Worm (Caenorhabditis elegans) whole organism, midembryonic: ENCODE data around the gene hizr-1.

Experiments
- med-1 ChIP-seq: sonication (generic microtip); optimal IDR thresholded peaks from 2 replicates; lab custom pipeline; 2017; ENCODE audit warnings: missing genetic modification characterization, mild to moderate bottlenecking, missing compliant biosample characterization, antibody characterized with exemption, missing genetic modification reagents; ENCODE audit not compliant: insufficient read depth
- ref-1 ChIP-seq: fragments of 200-800 bp; sonication (Bioruptor generic); conservative IDR thresholded peaks from 2 replicates; pipeline ENCODE4 v1.3.6; 2022; ENCODE audit warnings: missing genetic modification reagents, missing genetic modification characterization, missing compliant biosample characterization
- ztf-23 ChIP-seq: fragments of 200-800 bp; sonication (Bioruptor generic); IDR thresholded peaks from 2 replicates; pipeline ENCODE4 v1.3.6; 2022; ENCODE audit warnings: missing genetic modification reagents, missing genetic modification characterization, missing compliant biosample characterization

ce11 chrX:11368417-11368816 lies 50.3 kb downstream of the hizr-1 start, which contains the start of gene ttyh-1:
- TF ChIP-seq ref-1 (GFP tag; lab: Robert Waterston, UW) (no peak), ztf-23 (GFP tag; lab: Robert Waterston, UW) (no peak), med-1 (GFP tag; lab: Kevin White, UChicago) (no peak)
